Worm (Caenorhabditis elegans) whole organism, L3 larva: ENCODE results near the gene C54F6.19.

Source experiments
- R02D3.7 ChIP-seq: fragments of 150-350 bp; optimal IDR thresholded peaks from 2 replicates; lab custom pipeline; 2014; ENCODE audit warnings: missing biosample characterization, missing genetic modification characterization
- ama-1 ChIP-seq: fragments of 150-350 bp; optimal IDR thresholded peaks from 2 replicates; lab custom pipeline; 2018
- ceh-16 ChIP-seq: sonication (generic microtip); optimal IDR thresholded peaks from 2 replicates; lab custom pipeline; 2017; ENCODE audit warnings: missing biosample characterization, missing genetic modification characterization
- ceh-28 ChIP-seq: fragments of 150-350 bp; optimal IDR thresholded peaks from 2 replicates; lab custom pipeline; 2014; ENCODE audit warnings: missing biosample characterization, missing genetic modification reagents, missing genetic modification characterization
- ceh-82 ChIP-seq: fragments of 150-350 bp; optimal IDR thresholded peaks from 2 replicates; lab custom pipeline; 2014; ENCODE audit warnings: missing biosample characterization, missing genetic modification characterization
- daf-12 ChIP-seq: fragments of 150-350 bp; optimal IDR thresholded peaks from 2 replicates; lab custom pipeline; 2014; ENCODE audit warnings: missing biosample characterization, missing genetic modification reagents, missing genetic modification characterization
- egl-27 ChIP-seq: sonication (generic microtip); optimal IDR thresholded peaks from 4 replicates; lab custom pipeline; 2017; ENCODE audit warnings: missing biosample characterization, missing genetic modification reagents, missing genetic modification characterization
- egl-5 ChIP-seq: fragments of 150-350 bp; optimal IDR thresholded peaks from 2 replicates; lab custom pipeline; 2017; ENCODE audit warnings: missing biosample characterization, missing genetic modification reagents, missing genetic modification characterization, inconsistent platforms
- elt-1 ChIP-seq: fragments of 150-350 bp; optimal IDR thresholded peaks from 2 replicates; lab custom pipeline; 2014; ENCODE audit warnings: missing biosample characterization, missing genetic modification characterization
- elt-2 ChIP-seq: sonication (generic microtip); optimal IDR thresholded peaks from 2 replicates; lab custom pipeline; 2016; ENCODE audit warnings: missing genetic modification reagents, mild to moderate bottlenecking, missing genetic modification characterization, missing compliant biosample characterization
- elt-3 ChIP-seq, 3 experiments: fragments of 150-350 bp in 1 of 3; sonication (generic microtip) in 2 of 3; optimal IDR thresholded peaks; 2 replicates in 2 of 3; 4 replicates in 1 of 3; lab custom pipeline; 2014 to 2017; ENCODE audit warnings: missing biosample characterization in 3 of 3, missing genetic modification characterization in 3 of 3
- eor-1 ChIP-seq, 2 experiments: fragments of 150-350 bp; optimal IDR thresholded peaks; 2 replicates each; lab custom pipeline; 2014 to 2018; ENCODE audit warnings: missing biosample characterization in 2 of 2, missing genetic modification characterization in 2 of 2
- fkh-10 ChIP-seq: sonication (generic microtip); optimal IDR thresholded peaks from 2 replicates; lab custom pipeline; 2017; ENCODE audit warnings: missing biosample characterization, missing genetic modification reagents, missing genetic modification characterization
- fkh-2 ChIP-seq: fragments of 150-350 bp; optimal IDR thresholded peaks from 2 replicates; lab custom pipeline; 2014; ENCODE audit warnings: missing biosample characterization, missing genetic modification reagents, missing genetic modification characterization
- fos-1 ChIP-seq: fragments of 150-350 bp; optimal IDR thresholded peaks from 2 replicates; lab custom pipeline; 2014; ENCODE audit warnings: missing biosample characterization, missing genetic modification characterization
- hmg-11 ChIP-seq: sonication (generic microtip); optimal IDR thresholded peaks from 2 replicates; lab custom pipeline; 2016; ENCODE audit warnings: missing genetic modification characterization, missing compliant biosample characterization
- jun-1 ChIP-seq: fragments of 150-350 bp; optimal IDR thresholded peaks from 2 replicates; lab custom pipeline; 2014; ENCODE audit warnings: missing biosample characterization, missing genetic modification reagents, missing genetic modification characterization
- lin-15B ChIP-seq: fragments of 150-350 bp; optimal IDR thresholded peaks from 2 replicates; lab custom pipeline; 2014; ENCODE audit warnings: missing biosample characterization, missing genetic modification characterization
- lin-39 ChIP-seq: fragments of 150-350 bp; optimal IDR thresholded peaks from 2 replicates; lab custom pipeline; 2018; ENCODE audit warnings: missing biosample characterization, missing genetic modification reagents, missing genetic modification characterization
- lsy-12 ChIP-seq: sonication (generic microtip); optimal IDR thresholded peaks from 2 replicates; lab custom pipeline; 2016; ENCODE audit warnings: mild to moderate bottlenecking, missing genetic modification characterization, missing compliant biosample characterization
- mdl-1 ChIP-seq: fragments of 150-350 bp; optimal IDR thresholded peaks from 2 replicates; lab custom pipeline; 2014; ENCODE audit warnings: missing biosample characterization, missing genetic modification characterization
- mml-1 ChIP-seq: fragments of 150-350 bp; sonication (generic microtip); optimal IDR thresholded peaks from 3 replicates; lab custom pipeline; 2014; ENCODE audit warnings: missing biosample characterization, missing genetic modification characterization
- nfya-1 ChIP-seq: sonication (generic microtip); optimal IDR thresholded peaks from 2 replicates; lab custom pipeline; 2017; ENCODE audit warnings: missing genetic modification characterization, mild to moderate bottlenecking, missing compliant biosample characterization, antibody characterized with exemption, moderate library complexity; ENCODE audit not compliant: insufficient read depth
- nhr-11 ChIP-seq: fragments of 150-350 bp; optimal IDR thresholded peaks from 2 replicates; lab custom pipeline; 2014; ENCODE audit warnings: missing biosample characterization, missing genetic modification characterization
- nhr-12 ChIP-seq: fragments of 150-350 bp; optimal IDR thresholded peaks from 2 replicates; lab custom pipeline; 2014; ENCODE audit warnings: missing biosample characterization, missing genetic modification characterization
- nhr-23 ChIP-seq: fragments of 150-350 bp; optimal IDR thresholded peaks from 2 replicates; lab custom pipeline; 2014; ENCODE audit warnings: missing biosample characterization, missing genetic modification reagents, missing genetic modification characterization
- nhr-237 ChIP-seq: fragments of 150-350 bp; optimal IDR thresholded peaks from 2 replicates; lab custom pipeline; 2014; ENCODE audit warnings: missing biosample characterization, missing genetic modification characterization
- nhr-25 ChIP-seq: sonication (generic microtip); optimal IDR thresholded peaks from 2 replicates; lab custom pipeline; 2017; ENCODE audit warnings: missing biosample characterization, missing genetic modification characterization
- nhr-28 ChIP-seq: fragments of 150-350 bp; optimal IDR thresholded peaks from 2 replicates; lab custom pipeline; 2014; ENCODE audit warnings: missing biosample characterization, missing genetic modification characterization
- nhr-43 ChIP-seq: sonication (generic microtip); optimal IDR thresholded peaks from 2 replicates; lab custom pipeline; 2016; ENCODE audit warnings: mild to moderate bottlenecking, missing genetic modification characterization, missing compliant biosample characterization; ENCODE audit not compliant: poor library complexity, severe bottlenecking
- nhr-67 ChIP-seq: fragments of 150-350 bp; optimal IDR thresholded peaks from 2 replicates; lab custom pipeline; 2014; ENCODE audit warnings: missing biosample characterization, missing genetic modification characterization
- nhr-77 ChIP-seq: fragments of 150-350 bp; optimal IDR thresholded peaks from 2 replicates; lab custom pipeline; 2014; ENCODE audit warnings: missing biosample characterization, missing genetic modification characterization
- pha-4 ChIP-seq: fragments of 150-350 bp; optimal IDR thresholded peaks from 2 replicates; lab custom pipeline; 2014; ENCODE audit warnings: missing biosample characterization, missing genetic modification reagents, missing genetic modification characterization
- pqm-1 ChIP-seq: fragments of 150-350 bp; optimal IDR thresholded peaks from 2 replicates; lab custom pipeline; 2017; ENCODE audit warnings: missing biosample characterization, missing genetic modification characterization, inconsistent platforms
- sea-2 ChIP-seq: fragments of 150-350 bp; sonication (generic microtip); optimal IDR thresholded peaks from 4 replicates; lab custom pipeline; 2014; ENCODE audit warnings: missing biosample characterization, missing genetic modification reagents, missing genetic modification characterization
- skn-1 ChIP-seq: fragments of 150-350 bp; optimal IDR thresholded peaks from 2 replicates; lab custom pipeline; 2014; ENCODE audit warnings: missing biosample characterization, missing genetic modification characterization
- snpc-4 ChIP-seq: fragments of 150-350 bp; optimal IDR thresholded peaks from 2 replicates; lab custom pipeline; 2014; ENCODE audit warnings: missing biosample characterization, missing genetic modification characterization
- tbx-2 ChIP-seq: sonication (generic microtip); optimal IDR thresholded peaks from 2 replicates; lab custom pipeline; 2016; ENCODE audit warnings: mild to moderate bottlenecking, missing genetic modification characterization, missing compliant biosample characterization
- unc-39 ChIP-seq: sonication (generic microtip); optimal IDR thresholded peaks from 4 replicates; lab custom pipeline; 2017; ENCODE audit warnings: missing biosample characterization, missing genetic modification characterization
- unc-62 ChIP-seq: fragments of 150-350 bp; sonication (generic microtip); optimal IDR thresholded peaks from 4 replicates; lab custom pipeline; 2014; ENCODE audit warnings: missing biosample characterization, missing genetic modification reagents, missing genetic modification characterization
- ztf-11 ChIP-seq: fragments of 150-350 bp; optimal IDR thresholded peaks from 2 replicates; lab custom pipeline; 2014; ENCODE audit warnings: missing biosample characterization, missing genetic modification characterization
- ztf-4 ChIP-seq: fragments of 150-350 bp; optimal IDR thresholded peaks from 2 replicates; lab custom pipeline; 2014; ENCODE audit warnings: missing biosample characterization, missing genetic modification characterization

C54F6.19 gene

DNA sequence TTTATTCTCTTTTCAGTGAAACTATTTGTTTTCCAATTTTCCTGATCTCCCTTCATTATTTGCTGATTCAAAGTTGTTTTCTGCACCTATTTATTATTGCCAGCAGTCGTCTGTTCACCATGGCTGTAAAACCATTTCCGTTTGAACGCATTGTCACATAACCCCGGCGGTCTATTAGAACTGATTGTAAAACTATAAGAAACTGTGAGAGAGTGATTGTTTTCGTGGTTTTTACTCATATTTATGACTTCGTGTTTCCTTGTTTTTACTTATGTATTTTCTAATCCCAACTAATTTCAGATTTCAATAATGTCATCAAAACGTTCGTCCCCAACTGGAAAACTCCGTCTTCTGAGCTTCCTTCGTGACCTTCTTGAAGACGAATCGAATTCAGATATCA lies 17.7 kb downstream of the C54F6.19 start, which contains the start of gene F19F10.1:
TSS of gene F19F10.1 (plus strand) at position 301 of the 400 bp plus-strand sequence.
- TF ChIP-seq fkh-2 (tag; lab: Kevin White, UChicago) (no peak), ztf-4 (tag; lab: Kevin White, UChicago) (no peak), jun-1 (tag; lab: Kevin White, UChicago) (no peak), nhr-23 (tag; lab: Kevin White, UChicago) (no peak), lin-15B (tag; lab: Kevin White, UChicago) (no peak), mml-1 (tag; lab: Kevin White, UChicago) (no peak), unc-39 (tag; lab: Kevin White, UChicago) (no peak), nhr-25 (tag; lab: Kevin White, UChicago) (no peak), egl-27 (tag; lab: Kevin White, UChicago) (no peak), nhr-28 (no peak), pqm-1 (tag; lab: Kevin White, UChicago) (no peak), pha-4 (tag; lab: Kevin White, UChicago) (no peak), ceh-16 (tag; lab: Kevin White, UChicago) (no peak), elt-3 (tag; optimal IDR thresholded peaks at IDR 0.05; lab: Kevin White, UChicago) (no peak), nhr-43 (tag; lab: Kevin White, UChicago) (no peak), lin-39 (no peak), egl-5 (tag; lab: Kevin White, UChicago) (no peak), R02D3.7 (tag; lab: Kevin White, UChicago) (no peak), lsy-12 (tag; lab: Kevin White, UChicago) (no peak)

ce11 chrV:7570290-7570689 lies 25.0 kb downstream of the C54F6.19 start, which contains the start of gene clec-212:
TSS of gene clec-212 (minus strand) at chrV:7570390.
- TF ChIP-seq R02D3.7 (tag; lab: Kevin White, UChicago) (no peak), ztf-4 (tag; lab: Kevin White, UChicago) (no peak), ceh-28 (tag; lab: Kevin White, UChicago) (no peak), fkh-10 (GFP tag; lab: Kevin White, UChicago) (no peak), elt-2 (no peak), skn-1 (no peak)

ce11 chrV:7570955-7571354 lies 25.7 kb downstream of the C54F6.19 start, which contains the start of gene F19F10.14:
TSS of gene F19F10.14 (minus strand) at chrV:7571055.
- TF ChIP-seq egl-27 (tag; lab: Kevin White, UChicago) (no peak), lin-39 (no peak), nhr-28 (no peak), daf-12 (no peak), lsy-12 (tag; lab: Kevin White, UChicago) (no peak), jun-1 (tag; lab: Kevin White, UChicago) (no peak), skn-1 (no peak), nhr-67 (no peak), snpc-4 (tag; lab: Kevin White, UChicago) (no peak), nhr-237 (tag; lab: Kevin White, UChicago) (no peak), eor-1 (tag; optimal IDR thresholded peaks at IDR 0.05; lab: Kevin White, UChicago) (no peak), nhr-12 (tag; lab: Kevin White, UChicago) (no peak), sea-2 (GFP tag; lab: Kevin White, UChicago) (no peak), elt-3 (tag; optimal IDR thresholded peaks at IDR 0.05; lab: Kevin White, UChicago) (no peak), elt-1 (tag; lab: Kevin White, UChicago) (no peak), tbx-2 (tag; lab: Kevin White, UChicago) (no peak), ztf-11 (no peak), nhr-11 (tag; lab: Kevin White, UChicago) (no peak)

DNA sequence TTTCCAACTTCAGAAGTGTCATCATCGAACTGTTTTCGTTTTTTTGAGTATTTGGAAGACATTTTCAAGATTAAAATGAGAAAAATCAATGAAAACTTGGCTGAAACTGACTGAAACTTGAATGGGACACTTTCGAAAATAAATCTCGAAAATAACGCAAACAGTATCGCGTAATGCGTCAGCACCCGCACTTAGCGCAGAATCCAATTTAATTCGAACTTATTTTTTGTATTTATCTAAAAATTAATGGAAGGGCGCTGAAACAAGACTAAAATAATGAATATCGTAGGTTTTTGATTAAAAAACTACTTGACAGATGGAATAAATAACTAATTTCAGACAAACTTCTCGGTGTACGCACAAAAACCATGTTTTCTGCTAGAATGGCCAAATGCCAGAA lies 30.3 kb downstream of the C54F6.19 start, which contains the start of the genes snu-66 and ints-9:
TSS of gene snu-66 (minus strand) at position 108 of the 400 bp plus-strand sequence.
TSS of gene ints-9 (plus strand) at position 240 of the 400 bp plus-strand sequence.
- TF ChIP-seq nhr-25 (tag; lab: Kevin White, UChicago) = peak; percentile 38
- TF ChIP-seq snpc-4 (tag; lab: Kevin White, UChicago) = peak; percentile 83
- no peak for TF ChIP-seq ceh-82 (tag; lab: Kevin White, UChicago)
- no peak for TF ChIP-seq nhr-77 (tag; lab: Kevin White, UChicago)
- TF ChIP-seq fos-1 = no peak
- TF ChIP-seq elt-1 (tag; lab: Kevin White, UChicago) = no peak
- TF ChIP-seq nhr-67 = no peak
- no peak for TF ChIP-seq eor-1 (tag; optimal IDR thresholded peaks at IDR 0.05; lab: Kevin White, UChicago)
- no peak for TF ChIP-seq unc-62 (GFP tag; lab: Kevin White, UChicago)
- peak; percentile 7 for TF ChIP-seq elt-2
- TF ChIP-seq mdl-1 (tag; lab: Kevin White, UChicago) = no peak
- no peak for TF ChIP-seq egl-27 (tag; lab: Kevin White, UChicago)
- no peak for TF ChIP-seq nhr-237 (tag; lab: Kevin White, UChicago)
- TF ChIP-seq hmg-11 = peak; percentile 18
- no peak for TF ChIP-seq nhr-12 (tag; lab: Kevin White, UChicago)
- TF ChIP-seq nhr-11 (tag; lab: Kevin White, UChicago) = no peak
- TF ChIP-seq daf-12 = no peak
- no peak for TF ChIP-seq nhr-43 (tag; lab: Kevin White, UChicago)
- peak; percentile 14 for TF ChIP-seq jun-1 (tag; lab: Kevin White, UChicago)
- TF ChIP-seq lin-15B (tag; lab: Kevin White, UChicago) = peak; percentile 77
- no peak for TF ChIP-seq elt-3 (tag; optimal IDR thresholded peaks at IDR 0.05; lab: Kevin White, UChicago)
- TF ChIP-seq skn-1 = no peak
- TF ChIP-seq ama-1 (lab: Kevin White, UChicago) = no peak
- TF ChIP-seq egl-5 (tag; lab: Kevin White, UChicago) = no peak
- TF ChIP-seq nfya-1 (tag; lab: Kevin White, UChicago) = no peak
- TF ChIP-seq unc-39 (tag; lab: Kevin White, UChicago) = no peak
- peak; percentile 7 for TF ChIP-seq tbx-2 (tag; lab: Kevin White, UChicago)
- no peak for TF ChIP-seq sea-2 (GFP tag; lab: Kevin White, UChicago)
- no peak for TF ChIP-seq ztf-4 (tag; lab: Kevin White, UChicago)
- TF ChIP-seq ceh-28 (tag; lab: Kevin White, UChicago) = no peak
- no peak for TF ChIP-seq ceh-16 (tag; lab: Kevin White, UChicago)
- TF ChIP-seq ztf-11 = no peak
- TF ChIP-seq pha-4 (tag; lab: Kevin White, UChicago) = peak; percentile 67
- TF ChIP-seq pqm-1 (tag; lab: Kevin White, UChicago) = no peak
